Fruit fly (Drosophila melanogaster): ENCODE results near the gene NijC.

Gene NijC

dm6 chr3R:12700454-12700853, 5.5 kb downstream of the NijC start:
- TF ChIP-seq net (GFP tag; optimal IDR thresholded peaks at IDR 0.05) (no peak), svp (GFP tag) (peak; percentile 15)

dm6 chr3R:12701257-12701656, 6.3 kb downstream of the NijC start:
- TF ChIP-seq CG6854 (GFP tag; optimal IDR thresholded peaks at IDR 0.05) (no peak), CG7368 (GFP tag; optimal IDR thresholded peaks at IDR 0.05) (no peak), fkh (GFP tag; optimal IDR thresholded peaks at IDR 0.05) (peak; percentile 58), CG8119 (GFP tag; IDR thresholded peaks at IDR 0.05) (no peak), CG4318 (GFP tag; optimal IDR thresholded peaks at IDR 0.05) (no peak), pdm3 (GFP tag; optimal IDR thresholded peaks at IDR 0.05) (no peak), Gug (GFP tag; IDR thresholded peaks at IDR 0.05) (no peak)

dm6 chr3R:12701994-12702494, 7.1 kb downstream of the NijC start:
- peak; percentile 63 for TF ChIP-seq vri (GFP tag; optimal IDR thresholded peaks at IDR 0.05)
- TF ChIP-seq CG6854 (GFP tag; optimal IDR thresholded peaks at IDR 0.05), result no peak

dm6 chr3R:12704861-12705260, 9.9 kb downstream of the NijC start, which contains the start of gene CG12279:
TSS of gene CG12279 (plus strand) at chr3R:12705094.
- TF ChIP-seq Ets96B (tag; optimal IDR thresholded peaks at IDR 0.05) (no peak), CG32006 (GFP tag; optimal IDR thresholded peaks at IDR 0.05) (no peak), CG3032 (tag; optimal IDR thresholded peaks at IDR 0.05) (no peak), dac (GFP tag; optimal IDR thresholded peaks at IDR 0.05) (no peak), CG7368 (GFP tag; optimal IDR thresholded peaks at IDR 0.05) (no peak)

dm6 chr3R:12712178-12713172, 17.5 kb downstream of the NijC start, which contains the start of gene PolQ:
TSS of gene PolQ (minus strand) at chr3R:12712299.
- TF ChIP-seq Gug (GFP tag; IDR thresholded peaks at IDR 0.05) (0 out of 2 replicates have a peak, but pooled peaks have one; percentile 22), CG6163 (GFP tag; IDR thresholded peaks at IDR 0.05) (0 out of 3 replicates have a peak, but pooled peaks have one; percentile 25)

- TF ChIP-seq ss (GFP tag; optimal IDR thresholded peaks at IDR 0.05) (no peak), Lpt (GFP tag; optimal IDR thresholded peaks at IDR 0.05) (no peak), Ets96B (tag; optimal IDR thresholded peaks at IDR 0.05) (no peak), fkh (GFP tag; optimal IDR thresholded peaks at IDR 0.05) (no peak)
Observed at dm6 chr3R:12715253-12715652, 20.3 kb downstream of the NijC start.

- TF ChIP-seq CG16779 (tag; optimal IDR thresholded peaks at IDR 0.05) (no peak), ss (GFP tag; optimal IDR thresholded peaks at IDR 0.05) (no peak), Sox102F (GFP tag; optimal IDR thresholded peaks at IDR 0.05) (no peak), dac (GFP tag; optimal IDR thresholded peaks at IDR 0.05) (no peak), esn (GFP tag; optimal IDR thresholded peaks at IDR 0.05) (no peak), CG11762 (GFP tag; optimal IDR thresholded peaks at IDR 0.05; ENCODE audit: insufficient read depth) (no peak), pdm3 (GFP tag; optimal IDR thresholded peaks at IDR 0.05) (no peak), Met (GFP tag; optimal IDR thresholded peaks at IDR 0.05) (no peak), cyc (GFP tag; optimal IDR thresholded peaks at IDR 0.05) (no peak), CG8632 (GFP tag; optimal IDR thresholded peaks at IDR 0.05) (no peak), Blimp-1 (GFP tag; optimal IDR thresholded peaks at IDR 0.05) (no peak), CG6276 (GFP tag; optimal IDR thresholded peaks at IDR 0.05) (no peak), Eip78C (GFP tag) (no peak), Lpt (GFP tag; optimal IDR thresholded peaks at IDR 0.05) (no peak), CG9139 (GFP tag; optimal IDR thresholded peaks at IDR 0.05) (no peak), lz (GFP tag; optimal IDR thresholded peaks at IDR 0.05) (no peak)
Observed at dm6 chr3R:12716251-12716650, 21.3 kb downstream of the NijC start.

All from whole organism, prepupa.